Fruit fly (Drosophila melanogaster) whole organism, prepupa: ENCODE measurements around the gene dsf.

Source experiments
- Blimp-1 ChIP-seq: fragments of 200-800 bp; sonication (Bioruptor generic); optimal IDR thresholded peaks from 3 replicates; lab custom pipeline; 2017; ENCODE audit warnings: missing biosample characterization, missing genetic modification characterization, mild to moderate bottlenecking, moderate library complexity, missing genetic modification reagents
- CG10631 ChIP-seq: fragments of 200-800 bp; sonication (Bioruptor generic); optimal IDR thresholded peaks from 2 replicates; lab custom pipeline; 2016; ENCODE audit warnings: missing biosample characterization, missing genetic modification characterization
- CG10669 ChIP-seq: fragments of 200-800 bp; sonication (Bioruptor generic); optimal IDR thresholded peaks from 3 replicates; lab custom pipeline; 2018; ENCODE audit warnings: missing biosample characterization, mild to moderate bottlenecking, missing genetic modification characterization, moderate library complexity
- CG11294 ChIP-seq: fragments of 200-800 bp; sonication (Bioruptor generic); IDR thresholded peaks from 2 replicates; pipeline ENCODE4 v1.3.6; 2022; ENCODE audit warnings: missing biosample characterization, missing genetic modification characterization
- CG11902 ChIP-seq: fragments of 200-800 bp; sonication (Bioruptor generic); optimal IDR thresholded peaks from 3 replicates; lab custom pipeline; 2016; ENCODE audit warnings: missing biosample characterization, missing genetic modification characterization
- CG15336 ChIP-seq: fragments of 200-800 bp; sonication (Bioruptor generic); IDR thresholded peaks from 2 replicates; pipeline ENCODE4 v1.3.6; 2022; ENCODE audit warnings: missing biosample characterization, missing genetic modification characterization
- CG1621 ChIP-seq: fragments of 200-800 bp; sonication (Bioruptor generic); optimal IDR thresholded peaks from 3 replicates; lab custom pipeline; 2018; ENCODE audit warnings: missing biosample characterization, mild to moderate bottlenecking, missing genetic modification characterization
- CG16779 ChIP-seq: fragments of 200-800 bp; sonication (Bioruptor generic); optimal IDR thresholded peaks from 3 replicates; lab custom pipeline; 2017; ENCODE audit warnings: missing biosample characterization, mild to moderate bottlenecking, missing genetic modification characterization
- CG3032 ChIP-seq: fragments of 200-800 bp; optimal IDR thresholded peaks from 2 replicates; lab custom pipeline; 2019; ENCODE audit warnings: missing biosample characterization, mild to moderate bottlenecking, missing genetic modification characterization, moderate library complexity
- CG31627 ChIP-seq: fragments of 200-800 bp; sonication (Bioruptor generic); optimal IDR thresholded peaks from 3 replicates; lab custom pipeline; 2016; ENCODE audit warnings: missing biosample characterization, missing genetic modification characterization
- CG32006 ChIP-seq: fragments of 200-800 bp; sonication (Bioruptor generic); optimal IDR thresholded peaks from 3 replicates; lab custom pipeline; 2017; ENCODE audit warnings: missing biosample characterization, mild to moderate bottlenecking, missing genetic modification characterization
- CG3919 ChIP-seq: fragments of 200-800 bp; sonication (Bioruptor generic); optimal IDR thresholded peaks from 3 replicates; lab custom pipeline; 2016; ENCODE audit warnings: missing biosample characterization, missing genetic modification characterization
- CG6163 ChIP-seq: fragments of 200-800 bp; sonication (Bioruptor generic); IDR thresholded peaks from 3 replicates; pipeline ENCODE4 v1.3.6; 2022; ENCODE audit warnings: missing biosample characterization, missing genetic modification characterization
- CG6276 ChIP-seq: fragments of 200-800 bp; sonication (Bioruptor generic); optimal IDR thresholded peaks from 2 replicates; lab custom pipeline; 2017; ENCODE audit warnings: missing biosample characterization, mild to moderate bottlenecking, missing genetic modification characterization
- CG7368 ChIP-seq: fragments of 200-800 bp; sonication (Bioruptor generic); optimal IDR thresholded peaks from 3 replicates; lab custom pipeline; 2016; ENCODE audit warnings: missing biosample characterization, missing genetic modification characterization
- Eip75B ChIP-seq: fragments of 200-800 bp; sonication (Bioruptor generic); optimal IDR thresholded peaks from 3 replicates; lab custom pipeline; 2016; ENCODE audit warnings: missing biosample characterization, missing genetic modification characterization
- Gug ChIP-seq: fragments of 200-800 bp; sonication (Bioruptor generic); IDR thresholded peaks from 2 replicates; pipeline ENCODE4 v1.3.6; 2022; ENCODE audit warnings: missing biosample characterization, missing genetic modification characterization
- Hr38 ChIP-seq: sonication (Bioruptor generic); optimal IDR thresholded peaks from 2 replicates; lab custom pipeline; 2016; ENCODE audit warnings: missing biosample characterization, missing genetic modification characterization
- Hr4 ChIP-seq: fragments of 200-800 bp; sonication (Bioruptor generic); optimal IDR thresholded peaks from 3 replicates; lab custom pipeline; 2016; ENCODE audit warnings: missing biosample characterization, missing genetic modification characterization
- OdsH ChIP-seq: fragments of 200-800 bp; sonication (Bioruptor generic); optimal IDR thresholded peaks from 3 replicates; lab custom pipeline; 2016; ENCODE audit warnings: missing biosample characterization, missing genetic modification characterization
- Sox102F ChIP-seq: fragments of 200-800 bp; sonication (Bioruptor generic); optimal IDR thresholded peaks from 2 replicates; lab custom pipeline; 2016; ENCODE audit warnings: missing biosample characterization, mild to moderate bottlenecking, missing genetic modification characterization
- Sox14 ChIP-seq: fragments of 200-800 bp; sonication (Bioruptor generic); optimal IDR thresholded peaks from 3 replicates; lab custom pipeline; 2016; ENCODE audit warnings: missing biosample characterization, missing genetic modification characterization
- dac ChIP-seq: fragments of 200-800 bp; sonication (Bioruptor generic); optimal IDR thresholded peaks from 2 replicates; lab custom pipeline; 2017; ENCODE audit warnings: missing biosample characterization, mild to moderate bottlenecking, missing genetic modification characterization
- dsx ChIP-seq: fragments of 200-800 bp; optimal IDR thresholded peaks from 3 replicates; lab custom pipeline; 2019; ENCODE audit warnings: missing biosample characterization, mild to moderate bottlenecking, missing genetic modification characterization, moderate library complexity; ENCODE audit not compliant: poor library complexity, severe bottlenecking
- eg ChIP-seq: fragments of 200-800 bp; sonication (Bioruptor generic); IDR thresholded peaks from 3 replicates; pipeline ENCODE4 v1.3.6; 2022; ENCODE audit warnings: missing biosample characterization, missing genetic modification characterization
- fd85E ChIP-seq: fragments of 200-800 bp; sonication (Bioruptor generic); optimal IDR thresholded peaks from 3 replicates; lab custom pipeline; 2016; ENCODE audit warnings: missing biosample characterization, missing genetic modification characterization
- fkh ChIP-seq: fragments of 200-800 bp; sonication (Bioruptor generic); optimal IDR thresholded peaks from 3 replicates; lab custom pipeline; 2017; ENCODE audit warnings: missing biosample characterization, mild to moderate bottlenecking, missing genetic modification characterization, moderate library complexity
- salr ChIP-seq, 2 experiments: fragments of 200-800 bp; sonication (Bioruptor generic); optimal IDR thresholded peaks; 3 replicates each; lab custom pipeline; 2016 to 2018; ENCODE audit warnings: missing biosample characterization in 2 of 2, missing genetic modification characterization in 2 of 2, mild to moderate bottlenecking in 1 of 2
- spab ChIP-seq: fragments of 200-800 bp; sonication (Bioruptor generic); optimal IDR thresholded peaks from 2 replicates; lab custom pipeline; 2017; ENCODE audit warnings: missing biosample characterization, mild to moderate bottlenecking, missing genetic modification characterization, missing genetic modification reagents
- ss ChIP-seq, 2 experiments: fragments of 200-800 bp; sonication (Bioruptor generic); optimal IDR thresholded peaks; 2 replicates in 1 of 2; 3 replicates in 1 of 2; lab custom pipeline; 2017 to 2018; ENCODE audit warnings: mild to moderate bottlenecking in 2 of 2, missing biosample characterization in 2 of 2, missing genetic modification characterization in 2 of 2, moderate library complexity in 1 of 2
- topi ChIP-seq: fragments of 200-800 bp; sonication (Bioruptor generic); optimal IDR thresholded peaks from 3 replicates; lab custom pipeline; 2016; ENCODE audit warnings: missing biosample characterization, missing genetic modification characterization

Gene dsf

dm6 chr2L:5958581-5959177 lies 32.9 kb downstream of the dsf start, which contains the start of gene Vm26Ac:
TSS of gene Vm26Ac (minus strand) at chr2L:5958631.
- TF ChIP-seq topi (GFP tag; lab: Kevin White, UChicago): no peak
- no peak for TF ChIP-seq CG11902
- TF ChIP-seq CG1621: no peak
- no peak for TF ChIP-seq Sox102F (GFP tag; lab: Kevin White, UChicago)
- no peak for TF ChIP-seq CG16779 (tag; lab: Kevin White, UChicago)
- no peak for TF ChIP-seq Hr38 (GFP tag; lab: Kevin White, UChicago)

DNA sequence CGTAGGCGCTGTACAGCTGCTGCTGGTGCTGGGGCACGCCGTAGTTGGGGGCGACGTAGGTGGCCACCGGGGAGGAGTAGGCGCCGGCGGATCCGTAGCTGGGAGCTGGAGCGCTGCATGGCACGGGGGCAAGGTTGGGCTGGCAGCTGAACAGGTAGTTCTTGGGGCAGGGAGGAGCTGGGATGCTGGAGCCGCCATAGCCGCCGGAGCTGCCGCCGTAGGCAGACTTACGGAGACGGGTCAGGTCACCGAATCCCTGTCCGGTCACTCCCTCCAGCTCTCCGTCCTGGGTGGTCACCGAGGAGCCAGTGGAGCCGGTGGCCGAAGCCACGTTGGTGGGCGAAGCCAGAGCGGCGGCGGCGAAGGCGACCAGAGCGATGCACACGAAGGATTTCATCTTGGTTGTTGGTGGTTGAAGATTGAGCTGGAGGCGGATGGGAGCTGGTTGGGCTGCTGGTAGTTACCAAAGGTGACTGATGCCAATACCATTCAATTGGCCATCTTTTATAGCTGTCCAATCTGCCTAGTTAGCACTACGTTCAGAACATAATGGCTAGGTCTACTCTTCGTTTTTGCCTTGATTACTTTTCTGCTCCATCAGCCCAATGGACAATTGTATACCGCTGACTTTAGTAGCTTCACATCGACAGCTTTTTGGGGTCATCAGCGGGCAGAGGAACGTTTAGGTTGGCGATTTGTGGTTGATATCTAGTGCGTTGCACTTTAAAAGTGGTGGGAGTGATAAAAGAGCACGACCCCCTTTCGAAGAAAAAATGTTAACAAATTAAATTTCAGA lies 34.3 kb downstream of the dsf start, which contains the start of gene Vm26Aa:
Vm26Aa (minus strand) TSS at position 478 of the 796 bp plus-strand sequence.
- TF ChIP-seq Sox102F (GFP tag; lab: Kevin White, UChicago): no peak
- TF ChIP-seq dac (GFP tag; lab: Kevin White, UChicago): no peak
- TF ChIP-seq spab: no peak
- TF ChIP-seq CG31627: no peak
- TF ChIP-seq CG15336: no peak
- no peak for TF ChIP-seq Eip75B (GFP tag; lab: Kevin White, UChicago)
- TF ChIP-seq CG6276 (GFP tag; lab: Kevin White, UChicago): no peak
- TF ChIP-seq, all 60 proteins: peak for 0

DNA sequence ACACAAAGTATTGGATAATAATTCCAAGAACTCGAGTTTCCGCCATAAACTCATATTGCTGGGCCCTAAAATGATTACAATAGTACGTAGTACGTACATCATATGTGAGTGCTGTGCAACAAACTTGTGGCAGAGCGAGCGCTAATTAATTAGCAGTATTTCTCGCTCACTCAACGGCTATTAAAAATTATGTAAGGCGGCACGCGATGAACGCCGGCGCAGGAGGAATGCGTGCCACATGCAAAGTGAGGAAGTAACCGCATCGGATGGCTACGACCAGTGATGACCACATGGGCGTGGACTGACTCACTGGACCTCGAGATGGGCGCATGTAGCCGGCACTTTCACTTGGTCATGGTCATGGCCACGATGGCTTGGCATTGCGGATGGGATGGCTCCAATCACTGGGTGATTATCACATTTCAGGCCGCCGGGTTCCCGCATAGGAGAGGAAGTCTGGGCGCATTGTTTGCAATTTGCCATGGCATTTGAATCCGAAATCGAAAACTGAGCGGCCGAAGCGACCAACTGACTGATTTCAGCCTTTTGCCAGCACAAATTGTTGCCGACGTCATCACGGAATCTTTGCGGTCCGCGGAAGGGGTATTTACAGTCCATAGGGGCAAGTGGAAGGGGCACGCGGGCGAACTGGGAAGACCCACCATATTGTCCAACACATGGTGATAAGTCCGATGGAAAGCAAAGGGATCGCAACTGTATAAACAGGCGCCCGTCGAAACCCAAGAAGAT lies 35.6 kb downstream of the dsf start:
- peak in 1 of 2 experiments; percentile 98 for TF ChIP-seq ss (GFP tag; optimal IDR thresholded peaks at IDR 0.05; lab: Kevin White, UChicago)
- no peak for TF ChIP-seq fd85E (GFP tag; lab: Kevin White, UChicago)

- TF ChIP-seq dac (GFP tag; lab: Kevin White, UChicago) (no peak), dsx (GFP tag; lab: Kevin White, UChicago) (no peak), Hr4 (GFP tag; lab: Kevin White, UChicago) (no peak), ss (GFP tag; optimal IDR thresholded peaks at IDR 0.05; lab: Kevin White, UChicago) (no peak), Sox14 (no peak), CG10669 (GFP tag; lab: Kevin White, UChicago) (no peak), CG10631 (GFP tag; lab: Kevin White, UChicago) (no peak), Blimp-1 (GFP tag; lab: Kevin White, UChicago) (no peak), OdsH (no peak)
Measured at dm6 chr2L:5963251-5963650, 37.5 kb downstream of the dsf start.

DNA sequence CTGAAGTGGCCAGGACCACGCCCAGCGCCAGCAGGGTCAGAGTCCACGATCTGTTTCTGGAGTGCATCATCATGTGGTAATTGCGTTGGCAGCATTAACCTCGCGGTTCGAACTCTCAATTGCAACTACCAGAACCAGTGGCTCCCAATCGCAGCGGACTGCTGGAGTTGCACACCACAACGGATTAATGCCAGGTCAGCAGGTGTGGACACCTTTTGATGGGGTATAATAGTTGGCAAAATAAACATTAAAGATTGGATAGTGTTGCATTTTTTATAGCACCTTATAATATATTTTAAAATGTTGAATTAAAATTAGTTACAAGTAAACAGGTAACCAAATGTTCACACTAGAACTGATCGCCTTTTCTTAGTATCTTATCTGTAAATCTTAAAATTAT lies 38.5 kb downstream of the dsf start:
- TF ChIP-seq CG32006 (no peak), Sox102F (GFP tag; lab: Kevin White, UChicago) (no peak), CG10669 (GFP tag; lab: Kevin White, UChicago) (no peak), dsx (GFP tag; lab: Kevin White, UChicago) (no peak), fkh (GFP tag; lab: Kevin White, UChicago) (no peak), salr (GFP tag; optimal IDR thresholded peaks at IDR 0.05; lab: Kevin White, UChicago) (no peak), Gug (GFP tag; lab: Robert Waterston, UW) (no peak), CG11294 (no peak), CG3919 (GFP tag; lab: Kevin White, UChicago) (no peak), eg (GFP tag; lab: Robert Waterston, UW) (no peak), Sox14 (no peak), CG7368 (no peak), CG6163 (no peak), CG3032 (tag; lab: Kevin White, UChicago) (no peak)
- TF ChIP-seq, all 60 proteins: peak for 0
